Fruit fly (Drosophila melanogaster): ENCODE measurements around the gene CG9265.

DNA sequence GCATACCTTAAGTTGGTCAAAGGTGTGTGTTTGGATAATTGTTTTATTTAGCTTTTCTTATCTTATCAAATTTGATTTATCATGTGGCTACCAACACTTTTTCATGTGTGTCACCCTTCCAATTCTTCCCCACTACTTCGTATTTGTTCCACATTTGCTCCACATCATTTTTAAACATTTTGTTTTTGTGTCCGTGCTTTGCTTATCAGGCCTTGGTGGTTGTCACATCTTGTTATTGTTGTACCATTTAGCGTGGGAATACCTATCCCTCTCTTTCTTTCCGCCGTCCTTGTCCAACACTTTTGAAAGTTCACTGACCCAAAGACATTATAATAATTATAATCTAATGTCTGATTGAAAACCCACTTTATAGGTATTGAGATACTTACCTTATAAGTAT is 17.7 kb downstream of the CG9265 start:
- TF ChIP-seq CG8478 (optimal IDR thresholded peaks at IDR 0.05), result no peak
- no peak for TF ChIP-seq CTCF (optimal IDR thresholded peaks at IDR 0.05)
